ENCODE assay signal across 5 worm cellular contexts in the genomic region with DNA sequence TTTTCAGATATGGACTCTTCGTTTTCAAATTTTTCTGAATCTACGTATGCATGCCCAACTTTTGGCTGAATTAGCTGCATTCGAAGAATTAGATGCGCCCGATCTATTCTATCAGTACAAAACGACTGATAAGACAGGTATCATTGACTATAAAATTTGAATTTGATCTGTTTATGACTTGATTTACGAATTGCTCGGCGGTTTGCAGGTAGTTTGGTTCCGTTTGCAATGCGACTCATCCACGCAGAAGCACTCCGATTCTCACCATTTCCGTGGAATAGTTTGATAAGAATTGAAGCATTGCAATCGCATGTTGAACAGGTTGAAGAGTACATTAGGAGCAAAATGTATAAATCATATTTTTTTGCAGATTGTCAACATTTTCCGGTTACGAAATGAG.
A peak's percentile ranks its signal among the peaks of the same experiment; 100 is the strongest.
TF ChIP-seq lines count a peak whose summit lies in the region.

No protein-coding gene starts in this region.

TF ChIP-seq in whole organism, L1 larva, 84 proteins besides CTCF, POLR2A, EP300 and RAD21:
- TF ChIP-seq pax-3 (tag; optimal IDR thresholded peaks at IDR 0.05; lab: Kevin White, UChicago) (no peak), elt-2 (tag; optimal IDR thresholded peaks at IDR 0.05; lab: Kevin White, UChicago) (peak; percentile 27)

TF ChIP-seq in whole organism, L2 larva, 48 proteins besides CTCF, POLR2A, EP300 and RAD21:
- no peak for TF ChIP-seq ztf-1 (GFP tag; conservative IDR thresholded peaks at IDR 0.05; lab: Robert Waterston, UW)
- TF ChIP-seq fos-1 (tag; optimal IDR thresholded peaks at IDR 0.05; lab: Kevin White, UChicago) = peak; percentile 80
- peak; percentile 44 for TF ChIP-seq sma-9 (GFP tag; optimal IDR thresholded peaks at IDR 0.05; lab: Kevin White, UChicago)
- no peak for TF ChIP-seq sma-9 (tag; optimal IDR thresholded peaks at IDR 0.05; lab: Kevin White, UChicago)

TF ChIP-seq in whole organism, L3 larva, 47 proteins besides CTCF, POLR2A, EP300 and RAD21:
- TF ChIP-seq R02D3.7 (tag; optimal IDR thresholded peaks at IDR 0.05; lab: Kevin White, UChicago) (no peak), elt-2 (tag; optimal IDR thresholded peaks at IDR 0.05; lab: Kevin White, UChicago) (peak; percentile 68), nhr-76 (tag; optimal IDR thresholded peaks at IDR 0.05; lab: Kevin White, UChicago) (no peak), pqm-1 (tag; optimal IDR thresholded peaks at IDR 0.05; lab: Kevin White, UChicago) (peak; percentile 11), ceh-82 (tag; optimal IDR thresholded peaks at IDR 0.05; lab: Kevin White, UChicago) (no peak)

TF ChIP-seq in whole organism, L4 larva, 104 proteins besides CTCF, POLR2A, EP300 and RAD21:
- TF ChIP-seq zfp-3 (GFP tag; conservative IDR thresholded peaks at IDR 0.05; lab: Robert Waterston, UW) (no peak), nhr-41 (GFP tag; IDR thresholded peaks at IDR 0.05; lab: Robert Waterston, UW) (no peak), aha-1 (tag; lab: Kevin White, UChicago) (peak; percentile 68), ceh-32 (tag; optimal IDR thresholded peaks at IDR 0.05; lab: Kevin White, UChicago; ENCODE audit: poor library complexity) (no peak), Y75B8A.6 (GFP tag; IDR thresholded peaks at IDR 0.05; lab: Robert Waterston, UW) (no peak), hlh-11 (tag; optimal IDR thresholded peaks at IDR 0.05; lab: Kevin White, UChicago) (peak; percentile 51), pqm-1 (tag; optimal IDR thresholded peaks at IDR 0.05; lab: Kevin White, UChicago) (peak; percentile 49), mdt-29 (GFP tag; IDR thresholded peaks at IDR 0.05; lab: Robert Waterston, UW) (no peak), daf-16 (GFP tag; optimal IDR thresholded peaks at IDR 0.05; lab: Kevin White, UChicago) (no peak), daf-16 (tag; optimal IDR thresholded peaks at IDR 0.05; lab: Kevin White, UChicago) (peak; percentile 49), fkh-10 (GFP tag; optimal IDR thresholded peaks at IDR 0.05; lab: Kevin White, UChicago) (no peak), nhr-76 (tag; optimal IDR thresholded peaks at IDR 0.05; lab: Kevin White, UChicago) (no peak), dmd-6 (GFP tag; IDR thresholded peaks at IDR 0.05; lab: Robert Waterston, UW) (peak; percentile 84), ces-1 (GFP tag; optimal IDR thresholded peaks at IDR 0.05; lab: Kevin White, UChicago) (no peak), nhr-28 (tag; optimal IDR thresholded peaks at IDR 0.05; lab: Kevin White, UChicago) (peak; percentile 38), ceh-20 (GFP tag; IDR thresholded peaks at IDR 0.05; lab: Robert Waterston, UW) (0 out of 2 replicates have a peak, but pooled peaks have one; percentile 39), php-3 (GFP tag; IDR thresholded peaks at IDR 0.05; lab: Robert Waterston, UW) (peak; percentile 53; the same call in 1 of the 2 replicates)

TF ChIP-seq in whole organism, young adult, 124 proteins besides CTCF, POLR2A, EP300 and RAD21:
- TF ChIP-seq nhr-120 (GFP tag; IDR thresholded peaks at IDR 0.05; lab: Robert Waterston, UW) (no peak), nhr-80 (tag; optimal IDR thresholded peaks at IDR 0.05; lab: Kevin White, UChicago) (peak; percentile 72), ztf-6 (GFP tag; IDR thresholded peaks at IDR 0.05; lab: Robert Waterston, UW) (no peak), mel-28 (tag; optimal IDR thresholded peaks at IDR 0.05; lab: Kevin White, UChicago; ENCODE audit: borderline replicate concordance) (no peak)
